Worm (Caenorhabditis elegans): Measurements from ENCODE around the gene mogs-1.

Gene mogs-1

ce11 chrIV:11019962-11020550 is 1.7 kb downstream of the mogs-1 start, which contains the start of gene F13H10.8 (continued):
- TF ChIP-seq nhr-80 (tag; optimal IDR thresholded peaks at IDR 0.05) (peak; percentile 85), ceh-27 (GFP tag; optimal IDR thresholded peaks at IDR 0.05) (no peak), lsl-1 (GFP tag; optimal IDR thresholded peaks at IDR 0.05) (no peak), rpc-1 (optimal IDR thresholded peaks at IDR 0.05) (no peak), rpc-1 (tag; optimal IDR thresholded peaks at IDR 0.05) (no peak), him-1 (tag; optimal IDR thresholded peaks at IDR 0.05) (no peak), lir-1 (GFP tag; conservative IDR thresholded peaks at IDR 0.05) (no peak), ztf-26 (tag; optimal IDR thresholded peaks at IDR 0.05) (no peak), hlh-12 (tag; optimal IDR thresholded peaks at IDR 0.05) (no peak), ztf-18 (tag; optimal IDR thresholded peaks at IDR 0.05) (no peak), ets-4 (GFP tag; optimal IDR thresholded peaks at IDR 0.05) (peak; percentile 16), B0261.1 (tag; optimal IDR thresholded peaks at IDR 0.05) (no peak), nhr-27 (tag; optimal IDR thresholded peaks at IDR 0.05) (no peak), ekl-4 (GFP tag; IDR thresholded peaks at IDR 0.05) (no peak), cebp-2 (GFP tag; IDR thresholded peaks at IDR 0.05) (no peak), hmg-1.2 (GFP tag; IDR thresholded peaks at IDR 0.05) (no peak), dox-1 (GFP tag; IDR thresholded peaks at IDR 0.05) (peak; percentile 8; the same call in 1 of the 2 replicates), ZK185.1 (tag; optimal IDR thresholded peaks at IDR 0.05; ENCODE audit: poor library complexity, severe bottlenecking) (no peak), let-607 (tag; optimal IDR thresholded peaks at IDR 0.05) (peak; percentile 13 to 15), T07F8.4 (tag; optimal IDR thresholded peaks at IDR 0.05) (no peak), lin-35 (GFP tag; optimal IDR thresholded peaks at IDR 0.05) (peak in 1 of 3 experiments; percentile 23), mel-28 (tag; optimal IDR thresholded peaks at IDR 0.05; ENCODE audit: borderline replicate concordance) (no peak), bed-1 (GFP tag; IDR thresholded peaks at IDR 0.05) (no peak), pha-4 (tag; optimal IDR thresholded peaks at IDR 0.05) (no peak), F23B12.7 (tag; optimal IDR thresholded peaks at IDR 0.05; ENCODE audit: insufficient read depth) (peak; percentile 39), sptf-2 (GFP tag; optimal IDR thresholded peaks at IDR 0.05) (no peak), dpl-1 (GFP tag; optimal IDR thresholded peaks at IDR 0.05) (no peak), die-1 (tag; optimal IDR thresholded peaks at IDR 0.05) (no peak), ztf-22 (GFP tag; optimal IDR thresholded peaks at IDR 0.05) (no peak), tbx-9 (tag; optimal IDR thresholded peaks at IDR 0.05; ENCODE audit: borderline replicate concordance) (no peak), nfyb-1 (GFP tag; IDR thresholded peaks at IDR 0.05) (0 out of 2 replicates have a peak, but pooled peaks have one; percentile 9)

- TF ChIP-seq nhr-80 (tag; optimal IDR thresholded peaks at IDR 0.05) (peak; percentile 88), madf-3 (GFP tag; IDR thresholded peaks at IDR 0.05) (0 out of 2 replicates have a peak, but pooled peaks have one; percentile 14), snpc-3.4 (tag; optimal IDR thresholded peaks at IDR 0.05) (peak; percentile 8), hrde-1 (tag; optimal IDR thresholded peaks at IDR 0.05; ENCODE audit: borderline replicate concordance) (no peak), cebp-1 (GFP tag; IDR thresholded peaks at IDR 0.05) (no peak), cebp-1 (tag; optimal IDR thresholded peaks at IDR 0.05) (peak; percentile 50), Y67H2A.10 (GFP tag; conservative IDR thresholded peaks at IDR 0.05) (no peak)
These were observed 5.8 kb downstream of the mogs-1 start, which contains the start of gene F13H10.3 for ce11 chrIV:11015881-11016280. TSS of gene F13H10.3 (minus strand) at chrIV:11015953.

Data from whole organism, young adult.